Fruit fly (Drosophila melanogaster) whole organism, prepupa: ENCODE data around the gene CG17726.

Experiments
- CG16779 ChIP-seq: fragments of 200-800 bp; sonication (Bioruptor generic); optimal IDR thresholded peaks from 3 replicates; lab custom pipeline; 2017; ENCODE audit warnings: missing biosample characterization, mild to moderate bottlenecking, missing genetic modification characterization
- CG3032 ChIP-seq: fragments of 200-800 bp; optimal IDR thresholded peaks from 2 replicates; lab custom pipeline; 2019; ENCODE audit warnings: missing biosample characterization, mild to moderate bottlenecking, missing genetic modification characterization, moderate library complexity
- Lpt ChIP-seq: fragments of 200-800 bp; sonication (Bioruptor generic); optimal IDR thresholded peaks from 3 replicates; lab custom pipeline; 2016; ENCODE audit warnings: missing biosample characterization, missing genetic modification characterization
- Sox102F ChIP-seq: fragments of 200-800 bp; sonication (Bioruptor generic); optimal IDR thresholded peaks from 2 replicates; lab custom pipeline; 2016; ENCODE audit warnings: missing biosample characterization, mild to moderate bottlenecking, missing genetic modification characterization

dm6 chr3R:11219883-11220282 is 6.7 kb upstream of the CG17726 start, which contains the start of gene CG6689:
- TF ChIP-seq Lpt (GFP tag; lab: Kevin White, UChicago) (no peak), CG16779 (tag; lab: Kevin White, UChicago) (no peak), Sox102F (GFP tag; lab: Kevin White, UChicago) (no peak), CG3032 (tag; lab: Kevin White, UChicago) (no peak)
